Fruit fly (Drosophila melanogaster) ovary, adult (tissue): Measurements from ENCODE around the gene Inx3.

Experiments
- CG17801 ChIP-seq: fragments of 200-800 bp; optimal IDR thresholded peaks from 2 replicates; lab custom pipeline; 2019; ENCODE audit warnings: missing biosample characterization, mild to moderate bottlenecking, missing genetic modification characterization, moderate library complexity; ENCODE audit not compliant: partially characterized antibody

The Inx3 gene

dm6 chr3R:28859058-28859526 is at the start of gene Inx3:
Gene Inx3, minus strand, starts transcription at chr3R:28859497.
- peak; percentile 46 for TF ChIP-seq CG17801 (GFP tag; lab: Kevin White, UChicago)

dm6 chr3R:28904816-28905435 is 45.6 kb upstream of the Inx3 start:
- TF ChIP-seq CG17801 (GFP tag; lab: Kevin White, UChicago), result no peak

- no peak for TF ChIP-seq CG17801 (GFP tag; lab: Kevin White, UChicago)
These were observed 44.9 kb upstream of the Inx3 start for dm6 chr3R:28904174-28904573.

- TF ChIP-seq CG17801 (GFP tag; lab: Kevin White, UChicago), result no peak
These were observed 44.1 kb upstream of the Inx3 start for dm6 chr3R:28903392-28903791.

dm6 chr3R:28901468-28902163 is 42.3 kb upstream of the Inx3 start:
- TF ChIP-seq CG17801 (GFP tag; lab: Kevin White, UChicago), result no peak

- TF ChIP-seq CG17801 (GFP tag; lab: Kevin White, UChicago), result no peak
These were observed 39.7 kb upstream of the Inx3 start for dm6 chr3R:28898921-28899545.

- TF ChIP-seq CG17801 (GFP tag; lab: Kevin White, UChicago), result no peak
These were observed 38.6 kb upstream of the Inx3 start for dm6 chr3R:28897891-28898290.

dm6 chr3R:28895014-28895413 is 35.7 kb upstream of the Inx3 start:
- TF ChIP-seq CG17801 (GFP tag; lab: Kevin White, UChicago), result no peak

- no peak for TF ChIP-seq CG17801 (GFP tag; lab: Kevin White, UChicago)
These were observed 32.3 kb upstream of the Inx3 start for dm6 chr3R:28891513-28892097.

- TF ChIP-seq CG17801 (GFP tag; lab: Kevin White, UChicago), result no peak
These were observed 30.1 kb upstream of the Inx3 start for dm6 chr3R:28889427-28889736.

- TF ChIP-seq CG17801 (GFP tag; lab: Kevin White, UChicago), result peak; percentile 61
These were observed 29.5 kb upstream of the Inx3 start for dm6 chr3R:28888561-28889426.

- TF ChIP-seq CG17801 (GFP tag; lab: Kevin White, UChicago), result peak; percentile 34
These were observed 28.5 kb upstream of the Inx3 start, which contains the start of the genes CG33203 and Doa for dm6 chr3R:28887559-28888432. Gene CG33203, minus strand, starts transcription at chr3R:28887709. Gene Doa, plus strand, starts transcription at chr3R:28888073.

- no peak for TF ChIP-seq CG17801 (GFP tag; lab: Kevin White, UChicago)
These were observed 27.5 kb upstream of the Inx3 start for dm6 chr3R:28886813-28887212.
